Fruit fly (Drosophila melanogaster): Measurements from ENCODE around the gene CG42699.
A peak's percentile ranks its signal among the peaks of the same experiment; 100 is the strongest.

DNA sequence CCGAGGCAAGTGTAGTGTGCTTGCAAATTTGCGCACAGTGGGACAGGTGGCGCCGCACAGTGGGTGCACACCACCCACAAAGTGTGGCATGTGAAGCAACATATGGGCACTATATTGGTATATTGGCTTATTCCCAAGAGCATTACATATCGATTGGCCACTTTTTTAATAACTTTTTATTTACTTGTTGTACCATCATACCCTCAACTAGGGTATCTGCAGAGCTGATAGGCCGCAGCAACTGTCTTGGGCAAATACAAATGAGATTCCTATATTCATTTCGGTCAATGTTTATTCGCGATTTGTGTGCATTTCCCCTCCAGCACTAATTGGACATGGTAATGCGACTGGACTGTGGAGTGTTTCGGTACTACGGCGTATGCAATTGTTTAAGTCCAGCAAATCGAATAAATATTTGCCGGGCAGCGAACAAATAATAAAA, 39.6 kb upstream of the CG42699 start:
- peak; percentile 77 for TF ChIP-seq CG8632 (GFP tag; optimal IDR thresholded peaks at IDR 0.05)
- no peak for TF ChIP-seq Blimp-1 (GFP tag; optimal IDR thresholded peaks at IDR 0.05)
- peak; percentile 27 to 62 for TF ChIP-seq ss (GFP tag; optimal IDR thresholded peaks at IDR 0.05)
- TF ChIP-seq Smox (GFP tag; optimal IDR thresholded peaks at IDR 0.05), result peak; percentile 55
- peak; percentile 68 for TF ChIP-seq spab (GFP tag; optimal IDR thresholded peaks at IDR 0.05)
- peak; percentile 90 for TF ChIP-seq OdsH (GFP tag; optimal IDR thresholded peaks at IDR 0.05)
- TF ChIP-seq Hr39 (GFP tag; optimal IDR thresholded peaks at IDR 0.05), result peak; percentile 76
- no peak for TF ChIP-seq CG9139 (GFP tag; optimal IDR thresholded peaks at IDR 0.05)
- TF ChIP-seq Eip75B (GFP tag; optimal IDR thresholded peaks at IDR 0.05), result peak; percentile 87
- TF ChIP-seq Hr38 (GFP tag; optimal IDR thresholded peaks at IDR 0.05), result peak; percentile 28
- peak; percentile 75 for TF ChIP-seq CG34406 (GFP tag; optimal IDR thresholded peaks at IDR 0.05)
- TF ChIP-seq CG8119 (GFP tag; IDR thresholded peaks at IDR 0.05), result peak; percentile 89
- peak; percentile 58 for TF ChIP-seq dsx (GFP tag; optimal IDR thresholded peaks at IDR 0.05; ENCODE audit: poor library complexity, severe bottlenecking)
